Worm (Caenorhabditis elegans) whole organism, L2 larva: ENCODE results near the gene F45D11.11.

Source experiments
- ZK546.5 ChIP-seq: sonication (generic microtip); optimal IDR thresholded peaks from 2 replicates; lab custom pipeline; 2017; ENCODE audit warnings: missing biosample characterization, missing genetic modification characterization
- blmp-1 ChIP-seq: sonication (generic microtip); optimal IDR thresholded peaks from 2 replicates; lab custom pipeline; 2017; ENCODE audit warnings: missing genetic modification characterization, mild to moderate bottlenecking, missing compliant biosample characterization, antibody characterized with exemption, moderate library complexity; ENCODE audit not compliant: insufficient read depth
- crh-2 ChIP-seq: sonication (generic microtip); optimal IDR thresholded peaks from 2 replicates; lab custom pipeline; 2017; ENCODE audit warnings: missing biosample characterization, missing genetic modification characterization
- mdl-1 ChIP-seq, 2 experiments: fragments of 150-350 bp in 1 of 2; sonication (generic microtip) in 1 of 2; optimal IDR thresholded peaks; 2 replicates each; lab custom pipeline; 2017; ENCODE audit warnings: missing biosample characterization in 2 of 2, missing genetic modification characterization in 2 of 2
- nhr-12 ChIP-seq: fragments of 150-350 bp; optimal IDR thresholded peaks from 2 replicates; lab custom pipeline; 2014; ENCODE audit warnings: missing biosample characterization, missing genetic modification characterization
- nhr-25 ChIP-seq: fragments of 150-350 bp; sonication (generic microtip); optimal IDR thresholded peaks from 3 replicates; lab custom pipeline; 2014; ENCODE audit warnings: missing biosample characterization, missing genetic modification characterization
- nhr-77 ChIP-seq: fragments of 150-350 bp; optimal IDR thresholded peaks from 2 replicates; lab custom pipeline; 2014; ENCODE audit warnings: missing biosample characterization, missing genetic modification characterization
- skn-1 ChIP-seq: sonication (generic microtip); optimal IDR thresholded peaks from 2 replicates; lab custom pipeline; 2017; ENCODE audit warnings: missing biosample characterization, missing genetic modification characterization
- snpc-4 ChIP-seq: fragments of 150-350 bp; optimal IDR thresholded peaks from 2 replicates; lab custom pipeline; 2014; ENCODE audit warnings: missing biosample characterization, missing genetic modification characterization
- unc-62 ChIP-seq: fragments of 150-350 bp; optimal IDR thresholded peaks from 2 replicates; lab custom pipeline; 2014; ENCODE audit warnings: missing biosample characterization, missing genetic modification reagents, missing genetic modification characterization

ce11 chrII:979135-979534 lies 16.9 kb downstream of the F45D11.11 start, which contains the start of the genes fbxc-17 and fbxc-15:
- TF ChIP-seq unc-62 (no peak), crh-2 (no peak), mdl-1 (tag; optimal IDR thresholded peaks at IDR 0.05; lab: Kevin White, UChicago) (no peak), snpc-4 (no peak), blmp-1 (tag; lab: Kevin White, UChicago) (no peak), ZK546.5 (tag; lab: Kevin White, UChicago) (no peak), nhr-12 (tag; lab: Kevin White, UChicago) (no peak), nhr-77 (no peak), skn-1 (tag; lab: Kevin White, UChicago) (no peak), nhr-25 (tag; lab: Kevin White, UChicago) (no peak)
